Worm (Caenorhabditis elegans): ENCODE measurements around the gene fbxc-50.

DNA sequence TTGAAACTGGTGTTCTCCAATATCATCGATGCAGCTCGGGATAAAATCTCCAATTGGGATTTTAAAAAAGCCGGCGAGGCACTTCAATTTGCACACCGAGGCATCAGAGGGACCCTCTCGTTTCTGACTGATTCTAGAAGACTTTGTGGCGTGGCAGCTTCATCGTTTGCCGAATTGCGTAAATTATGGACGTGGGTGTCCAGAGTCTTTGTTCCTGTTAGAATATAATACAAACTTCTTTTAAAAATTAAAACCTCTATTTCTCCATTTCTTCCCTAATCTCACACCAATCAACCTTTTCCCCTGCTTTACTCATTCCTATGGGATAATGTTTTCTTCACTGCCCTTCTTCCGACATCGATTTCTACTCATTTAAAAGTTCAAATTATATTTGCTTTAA lies 37.6 kb downstream of the fbxc-50 start, which contains the start of gene ZC239.5:
- no peak for TF ChIP-seq hnd-1 (tag; optimal IDR thresholded peaks at IDR 0.05)
- no peak for TF ChIP-seq aly-1 (tag; optimal IDR thresholded peaks at IDR 0.05)
- TF ChIP-seq pes-1 (GFP tag; IDR thresholded peaks at IDR 0.05): no peak
- TF ChIP-seq F13C5.2 (tag; optimal IDR thresholded peaks at IDR 0.05): no peak
